Worm (Caenorhabditis elegans) whole organism, mixed stage, embryonic: ENCODE data around the gene plg-1.

ENCODE experiments used
- M03D4.4 ChIP-seq: sonication (generic microtip); optimal IDR thresholded peaks from 2 replicates; lab custom pipeline; 2017; ENCODE audit warnings: mild to moderate bottlenecking, missing genetic modification characterization, missing compliant biosample characterization
- bed-3 ChIP-seq: fragments of 200-800 bp; sonication (Bioruptor generic); optimal IDR thresholded peaks from 3 replicates; lab custom pipeline; 2018; ENCODE audit warnings: mild to moderate bottlenecking, missing genetic modification characterization, moderate library complexity, missing compliant biosample characterization
- blmp-1 ChIP-seq: fragments of 150-350 bp; optimal IDR thresholded peaks from 2 replicates; lab custom pipeline; 2014; ENCODE audit warnings: missing biosample characterization, missing genetic modification characterization
- ceh-39 ChIP-seq: fragments of 150-350 bp; optimal IDR thresholded peaks from 2 replicates; lab custom pipeline; 2014; ENCODE audit warnings: missing biosample characterization, missing genetic modification characterization
- ceh-43 ChIP-seq: fragments of 200-800 bp; sonication (Bioruptor generic); optimal IDR thresholded peaks from 2 replicates; lab custom pipeline; 2018; ENCODE audit warnings: mild to moderate bottlenecking, missing genetic modification characterization, moderate library complexity, missing compliant biosample characterization
- ceh-83 ChIP-seq: fragments of 200-800 bp; sonication (Bioruptor generic); optimal IDR thresholded peaks from 2 replicates; lab custom pipeline; 2018; ENCODE audit warnings: mild to moderate bottlenecking, missing genetic modification characterization, missing compliant biosample characterization
- ces-1 ChIP-seq: fragments of 150-350 bp; optimal IDR thresholded peaks from 2 replicates; lab custom pipeline; 2014; ENCODE audit warnings: missing biosample characterization, missing genetic modification reagents, missing genetic modification characterization
- cnd-1 ChIP-seq: fragments of 200-800 bp; sonication (Bioruptor generic); optimal IDR thresholded peaks from 2 replicates; lab custom pipeline; 2018; ENCODE audit warnings: mild to moderate bottlenecking, missing genetic modification characterization, missing compliant biosample characterization
- drap-1 ChIP-seq: fragments of 200-800 bp; sonication (Bioruptor generic); optimal IDR thresholded peaks from 3 replicates; lab custom pipeline; 2018; ENCODE audit warnings: mild to moderate bottlenecking, missing genetic modification characterization, missing compliant biosample characterization
- elt-1 ChIP-seq: sonication (generic microtip); optimal IDR thresholded peaks from 2 replicates; lab custom pipeline; 2017; ENCODE audit warnings: missing genetic modification characterization, mild to moderate bottlenecking, missing compliant biosample characterization, antibody characterized with exemption, moderate library complexity, borderline replicate concordance; ENCODE audit not compliant: insufficient read depth
- elt-3 ChIP-seq: fragments of 150-350 bp; optimal IDR thresholded peaks from 2 replicates; lab custom pipeline; 2014; ENCODE audit warnings: missing biosample characterization, missing genetic modification characterization
- flh-1 ChIP-seq: fragments of 200-800 bp; sonication (Bioruptor generic); optimal IDR thresholded peaks from 2 replicates; lab custom pipeline; 2018; ENCODE audit warnings: mild to moderate bottlenecking, missing genetic modification characterization, moderate library complexity, missing compliant biosample characterization
- ham-2 ChIP-seq: fragments of 200-800 bp; sonication (Bioruptor generic); optimal IDR thresholded peaks from 2 replicates; lab custom pipeline; 2018; ENCODE audit warnings: mild to moderate bottlenecking, missing genetic modification characterization, missing compliant biosample characterization
- hlh-1 ChIP-seq: fragments of 150-350 bp; optimal IDR thresholded peaks from 2 replicates; lab custom pipeline; 2014; ENCODE audit warnings: missing biosample characterization, missing genetic modification reagents, missing genetic modification characterization
- lin-13 ChIP-seq: fragments of 150-350 bp; optimal IDR thresholded peaks from 2 replicates; lab custom pipeline; 2014; ENCODE audit warnings: missing biosample characterization, missing genetic modification characterization
- lin-32 ChIP-seq: fragments of 200-800 bp; sonication (Bioruptor generic); optimal IDR thresholded peaks from 2 replicates; lab custom pipeline; 2018; ENCODE audit warnings: mild to moderate bottlenecking, missing genetic modification characterization, missing compliant biosample characterization
- lsy-2 ChIP-seq: fragments of 150-350 bp; optimal IDR thresholded peaks from 2 replicates; lab custom pipeline; 2014; ENCODE audit warnings: missing biosample characterization, missing genetic modification characterization
- mab-5 ChIP-seq: fragments of 150-350 bp; optimal IDR thresholded peaks from 2 replicates; lab custom pipeline; 2014; ENCODE audit warnings: missing biosample characterization, missing genetic modification characterization
- mep-1 ChIP-seq: fragments of 150-350 bp; optimal IDR thresholded peaks from 2 replicates; lab custom pipeline; 2017; ENCODE audit warnings: missing biosample characterization, missing genetic modification reagents, missing genetic modification characterization, inconsistent platforms
- mls-2 ChIP-seq: sonication (generic microtip); optimal IDR thresholded peaks from 2 replicates; lab custom pipeline; 2016; ENCODE audit warnings: mild to moderate bottlenecking, missing genetic modification characterization, moderate library complexity, missing compliant biosample characterization
- nhr-12 ChIP-seq: fragments of 150-350 bp; optimal IDR thresholded peaks from 2 replicates; lab custom pipeline; 2014; ENCODE audit warnings: missing biosample characterization, missing genetic modification characterization
- nhr-2 ChIP-seq: fragments of 150-350 bp; optimal IDR thresholded peaks from 2 replicates; lab custom pipeline; 2014; ENCODE audit warnings: missing biosample characterization, missing genetic modification characterization
- nhr-237 ChIP-seq: fragments of 150-350 bp; optimal IDR thresholded peaks from 2 replicates; lab custom pipeline; 2014; ENCODE audit warnings: missing biosample characterization, missing genetic modification characterization
- nhr-28 ChIP-seq: fragments of 150-350 bp; optimal IDR thresholded peaks from 2 replicates; lab custom pipeline; 2014; ENCODE audit warnings: missing biosample characterization, missing genetic modification characterization
- nhr-76 ChIP-seq: sonication (generic microtip); optimal IDR thresholded peaks from 2 replicates; lab custom pipeline; 2017; ENCODE audit warnings: missing biosample characterization, missing genetic modification characterization
- pha-4 ChIP-seq: fragments of 150-350 bp; optimal IDR thresholded peaks from 2 replicates; lab custom pipeline; 2018; ENCODE audit warnings: missing biosample characterization, missing genetic modification reagents, missing genetic modification characterization
- sem-2 ChIP-seq: fragments of 200-800 bp; sonication (Bioruptor generic); optimal IDR thresholded peaks from 2 replicates; lab custom pipeline; 2018; ENCODE audit warnings: mild to moderate bottlenecking, missing genetic modification characterization, missing compliant biosample characterization
- snpc-4 ChIP-seq: fragments of 150-350 bp; optimal IDR thresholded peaks from 2 replicates; lab custom pipeline; 2014; ENCODE audit warnings: missing biosample characterization, missing genetic modification characterization
- sptf-1 ChIP-seq: sonication (generic microtip); optimal IDR thresholded peaks from 2 replicates; lab custom pipeline; 2017; ENCODE audit warnings: mild to moderate bottlenecking, missing genetic modification characterization, moderate library complexity, missing compliant biosample characterization
- tbx-8 ChIP-seq: fragments of 200-800 bp; sonication (Bioruptor generic); optimal IDR thresholded peaks from 2 replicates; lab custom pipeline; 2018; ENCODE audit warnings: mild to moderate bottlenecking, missing genetic modification characterization, moderate library complexity, missing compliant biosample characterization
- unc-120 ChIP-seq: sonication (generic microtip); optimal IDR thresholded peaks from 2 replicates; lab custom pipeline; 2017; ENCODE audit warnings: missing genetic modification characterization, missing compliant biosample characterization; ENCODE audit not compliant: poor library complexity, severe bottlenecking
- unc-39 ChIP-seq: fragments of 150-350 bp; optimal IDR thresholded peaks from 2 replicates; lab custom pipeline; 2014; ENCODE audit warnings: missing biosample characterization, missing genetic modification characterization
- unc-62 ChIP-seq: fragments of 150-350 bp; optimal IDR thresholded peaks from 2 replicates; lab custom pipeline; 2014; ENCODE audit warnings: missing biosample characterization, missing genetic modification reagents, missing genetic modification characterization
- zip-8 ChIP-seq: fragments of 150-350 bp; optimal IDR thresholded peaks from 2 replicates; lab custom pipeline; 2014; ENCODE audit warnings: missing biosample characterization, missing genetic modification characterization
- ztf-11 ChIP-seq: fragments of 150-350 bp; optimal IDR thresholded peaks from 2 replicates; lab custom pipeline; 2014; ENCODE audit warnings: missing biosample characterization, missing genetic modification characterization

plg-1 gene

DNA sequence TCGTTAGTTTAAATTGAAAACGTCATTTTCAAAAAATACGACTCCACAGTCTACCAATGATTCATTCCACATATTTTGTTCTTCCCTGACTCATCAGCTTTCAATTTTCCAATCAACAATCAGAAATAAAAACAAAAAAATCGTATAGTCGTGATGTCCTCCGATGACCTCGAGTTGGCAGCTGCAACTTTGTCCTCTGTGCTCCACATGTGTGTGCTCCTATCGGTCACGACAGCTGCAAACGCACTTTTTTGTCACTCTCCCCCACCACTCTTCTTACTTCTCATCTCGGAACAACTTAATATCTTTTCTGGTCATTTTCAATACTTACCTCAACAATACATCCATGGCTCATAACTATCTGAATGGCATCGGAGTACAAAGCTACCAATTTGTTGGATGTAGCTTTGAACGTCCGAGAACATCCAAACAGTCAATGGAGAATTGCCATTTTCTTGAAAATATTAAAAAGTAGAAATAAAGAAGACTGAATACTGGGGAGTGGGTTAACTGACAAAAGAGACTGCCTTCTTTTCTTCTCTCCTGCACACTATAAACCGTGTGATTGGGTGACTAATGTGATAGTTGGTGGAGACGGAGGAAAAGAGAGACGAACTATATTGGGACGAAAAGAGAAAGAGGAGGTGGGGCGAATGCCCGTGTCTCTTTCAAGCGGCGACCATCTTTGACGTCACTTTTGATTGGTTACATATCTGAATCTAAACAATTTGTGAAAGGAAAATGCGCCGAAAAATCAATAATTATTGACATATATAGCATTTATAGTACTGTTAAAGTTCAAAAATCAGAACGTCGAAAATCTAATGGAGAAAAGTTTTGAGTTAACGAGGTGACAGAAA, 15.2 kb downstream of the plg-1 start:
- TF ChIP-seq hlh-1 (tag; lab: Kevin White, UChicago) (peak; percentile 79), ceh-83 (GFP tag; lab: Kevin White, UChicago) (no peak), sem-2 (GFP tag; lab: Kevin White, UChicago) (no peak), flh-1 (GFP tag; lab: Kevin White, UChicago) (no peak), nhr-237 (no peak)
- TF ChIP-seq, all 35 proteins: peak for 1

DNA sequence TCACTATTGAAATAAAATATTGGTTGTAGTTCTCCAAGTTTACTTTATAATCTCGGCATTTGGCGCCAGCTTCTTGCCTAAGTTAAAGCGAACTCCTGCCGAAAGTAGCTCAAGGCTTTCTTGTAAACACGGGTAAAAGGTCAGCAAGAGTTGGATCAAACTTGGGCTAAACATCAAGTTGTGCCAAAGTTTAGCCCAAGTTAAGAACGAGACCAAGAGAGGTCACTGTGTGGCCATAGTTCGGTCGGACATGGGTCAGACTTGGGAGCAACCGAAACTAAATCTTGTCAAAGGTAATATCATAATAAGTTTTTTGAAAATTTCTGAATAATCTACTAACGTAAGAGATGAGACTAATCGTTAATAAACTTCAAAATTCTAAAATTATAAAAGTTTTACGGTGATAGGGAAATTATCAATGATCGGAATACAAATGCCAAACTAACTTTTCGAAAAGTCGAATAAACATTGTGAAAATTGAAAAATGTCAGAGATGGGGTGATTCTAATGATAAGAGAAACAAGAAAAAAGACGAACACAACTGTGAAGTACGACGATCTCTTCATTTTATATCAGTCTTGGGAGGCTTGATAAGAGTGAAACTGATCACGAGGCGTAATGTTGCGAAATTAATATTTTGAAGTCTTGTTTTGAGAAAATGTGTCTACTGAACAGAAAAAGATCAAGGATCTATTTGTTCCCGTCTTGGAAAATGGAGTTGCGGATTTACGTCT, 16.0 kb downstream of the plg-1 start:
- no peak for TF ChIP-seq snpc-4 (tag; lab: Kevin White, UChicago)
- no peak for TF ChIP-seq ceh-39 (tag; lab: Kevin White, UChicago)
- TF ChIP-seq M03D4.4 (tag; lab: Kevin White, UChicago) = no peak
- TF ChIP-seq elt-3 (tag; lab: Kevin White, UChicago) = no peak
- no peak for TF ChIP-seq ztf-11 (tag; lab: Kevin White, UChicago)
- TF ChIP-seq mls-2 = no peak
- TF ChIP-seq lin-32 (GFP tag; lab: Kevin White, UChicago) = no peak
- no peak for TF ChIP-seq tbx-8 (GFP tag; lab: Kevin White, UChicago)
- no peak for TF ChIP-seq sptf-1 (tag; lab: Kevin White, UChicago)

DNA sequence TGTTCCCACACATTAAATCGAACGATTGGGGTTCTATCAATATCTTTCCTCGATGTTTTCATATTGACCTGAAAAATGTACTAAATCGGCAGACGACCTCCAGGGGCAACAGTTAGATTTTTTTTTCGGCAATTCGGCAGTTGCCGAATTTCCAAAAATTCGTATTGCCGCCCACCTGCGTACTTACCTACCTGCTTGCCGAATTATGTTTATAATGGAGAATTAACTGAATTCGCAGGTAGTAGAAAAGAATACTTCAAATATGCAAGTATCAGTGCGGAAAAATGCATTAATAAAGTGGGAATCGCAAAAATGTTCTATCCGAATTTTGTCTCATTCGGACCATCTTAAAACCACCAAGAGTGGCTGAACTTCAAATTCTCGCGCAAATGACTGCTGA, 17.6 kb downstream of the plg-1 start:
- no peak for TF ChIP-seq snpc-4 (tag; lab: Kevin White, UChicago)
- TF ChIP-seq, all 35 proteins: peak for 0

DNA sequence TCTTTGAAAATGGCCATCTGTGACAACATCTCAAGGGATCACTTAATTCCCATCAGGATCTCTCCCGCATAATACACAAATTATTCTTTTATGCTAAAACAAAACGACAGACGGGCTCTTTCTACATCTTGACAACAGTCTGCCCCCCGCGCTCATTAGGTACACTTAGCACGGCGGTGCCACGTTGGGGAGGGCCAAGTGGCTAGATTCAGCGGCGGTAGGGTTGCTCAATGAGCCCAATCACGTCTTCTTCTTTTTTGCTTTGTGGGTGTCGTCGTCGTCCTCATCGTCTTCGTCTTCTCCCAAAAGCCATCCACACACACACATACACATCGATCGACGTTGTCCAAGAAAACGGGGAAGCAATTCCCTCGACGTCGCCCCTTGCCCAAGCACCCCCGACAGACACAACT, 21.0 kb downstream of the plg-1 start:
- TF ChIP-seq tbx-8 (GFP tag; lab: Kevin White, UChicago) = no peak
- TF ChIP-seq unc-120 = no peak
- no peak for TF ChIP-seq hlh-1 (tag; lab: Kevin White, UChicago)
- no peak for TF ChIP-seq lsy-2 (tag; lab: Kevin White, UChicago)
- TF ChIP-seq elt-3 (tag; lab: Kevin White, UChicago) = no peak
- no peak for TF ChIP-seq unc-39 (tag; lab: Kevin White, UChicago)
- TF ChIP-seq nhr-12 (tag; lab: Kevin White, UChicago) = no peak
- TF ChIP-seq cnd-1 (tag; lab: Kevin White, UChicago) = peak; percentile 85
- TF ChIP-seq nhr-2 = no peak
- no peak for TF ChIP-seq M03D4.4 (tag; lab: Kevin White, UChicago)
- TF ChIP-seq lin-13 (tag; lab: Kevin White, UChicago) = peak; percentile 26
- TF ChIP-seq mep-1 = no peak
- TF ChIP-seq ham-2 (GFP tag; lab: Kevin White, UChicago) = peak; percentile 55
- TF ChIP-seq snpc-4 (tag; lab: Kevin White, UChicago) = no peak
- no peak for TF ChIP-seq flh-1 (GFP tag; lab: Kevin White, UChicago)
- TF ChIP-seq mls-2 = peak; percentile 68
- no peak for TF ChIP-seq elt-1 (tag; lab: Kevin White, UChicago)
- TF ChIP-seq unc-62 (GFP tag; lab: Kevin White, UChicago) = peak; percentile 14
- TF ChIP-seq blmp-1 = no peak
- TF ChIP-seq ces-1 (GFP tag; lab: Kevin White, UChicago) = peak; percentile 87
- no peak for TF ChIP-seq lin-32 (GFP tag; lab: Kevin White, UChicago)
- no peak for TF ChIP-seq nhr-237
- no peak for TF ChIP-seq ceh-83 (GFP tag; lab: Kevin White, UChicago)
- TF ChIP-seq zip-8 (tag; lab: Kevin White, UChicago) = no peak
- TF ChIP-seq ceh-39 (tag; lab: Kevin White, UChicago) = no peak
- no peak for TF ChIP-seq sptf-1 (tag; lab: Kevin White, UChicago)
- no peak for TF ChIP-seq ztf-11 (tag; lab: Kevin White, UChicago)
- no peak for TF ChIP-seq nhr-28 (tag; lab: Kevin White, UChicago)
- no peak for TF ChIP-seq drap-1 (GFP tag; lab: Kevin White, UChicago)
- TF ChIP-seq pha-4 (tag; lab: Kevin White, UChicago) = no peak
- TF ChIP-seq nhr-76 (tag; lab: Kevin White, UChicago) = no peak
- TF ChIP-seq sem-2 (GFP tag; lab: Kevin White, UChicago) = no peak
- no peak for TF ChIP-seq ceh-43
- TF ChIP-seq bed-3 (GFP tag; lab: Kevin White, UChicago) = no peak
- TF ChIP-seq mab-5 (tag; lab: Kevin White, UChicago) = no peak
- TF ChIP-seq, all 35 proteins: peak for 6
